Fruit fly (Drosophila melanogaster) whole organism, adult: ENCODE data around the gene CG32651.

ENCODE experiments used
- CG11617 ChIP-seq: fragments of 200-800 bp; sonication (Bioruptor generic); optimal IDR thresholded peaks from 2 replicates; lab custom pipeline; 2017; ENCODE audit warnings: mild to moderate bottlenecking, missing biosample characterization, missing genetic modification reagents, missing genetic modification characterization
- CG12768 ChIP-seq: fragments of 200-800 bp; sonication (Bioruptor generic); optimal IDR thresholded peaks from 2 replicates; lab custom pipeline; 2017; ENCODE audit warnings: missing biosample characterization, missing genetic modification characterization, mild to moderate bottlenecking, moderate library complexity, missing genetic modification reagents
- CG14711 ChIP-seq: fragments of 200-800 bp; sonication (Bioruptor generic); optimal IDR thresholded peaks from 2 replicates; lab custom pipeline; 2018; ENCODE audit warnings: missing biosample characterization, mild to moderate bottlenecking, missing genetic modification characterization, moderate library complexity
- CG1620 ChIP-seq: fragments of 200-800 bp; sonication (Bioruptor generic); optimal IDR thresholded peaks from 2 replicates; lab custom pipeline; 2016; ENCODE audit warnings: missing biosample characterization, missing genetic modification characterization
- CG33017 ChIP-seq: fragments of 200-800 bp; sonication (Bioruptor generic); optimal IDR thresholded peaks from 2 replicates; lab custom pipeline; 2018; ENCODE audit warnings: missing biosample characterization, mild to moderate bottlenecking, missing genetic modification characterization, moderate library complexity
- CG5204 ChIP-seq: fragments of 200-800 bp; sonication (Bioruptor generic); optimal IDR thresholded peaks from 2 replicates; lab custom pipeline; 2016; ENCODE audit warnings: missing biosample characterization, missing genetic modification characterization
- CG7045 ChIP-seq: fragments of 200-800 bp; sonication (Bioruptor generic); optimal IDR thresholded peaks from 2 replicates; lab custom pipeline; 2017; ENCODE audit warnings: missing biosample characterization, mild to moderate bottlenecking, missing genetic modification characterization
- CG7101 ChIP-seq: fragments of 200-800 bp; sonication (Bioruptor generic); optimal IDR thresholded peaks from 2 replicates; lab custom pipeline; 2018; ENCODE audit warnings: missing biosample characterization, mild to moderate bottlenecking, missing genetic modification characterization, moderate library complexity
- Clk ChIP-seq: fragments of 200-800 bp; sonication (Bioruptor generic); optimal IDR thresholded peaks from 2 replicates; lab custom pipeline; 2017; ENCODE audit warnings: missing biosample characterization, missing genetic modification characterization
- Crg-1 ChIP-seq: fragments of 200-800 bp; sonication (Bioruptor generic); optimal IDR thresholded peaks from 2 replicates; lab custom pipeline; 2016; ENCODE audit warnings: missing biosample characterization, missing genetic modification characterization
- Hr96 ChIP-seq: fragments of 200-800 bp; sonication (Bioruptor generic); optimal IDR thresholded peaks from 2 replicates; lab custom pipeline; 2016; ENCODE audit warnings: missing biosample characterization, missing genetic modification characterization
- Mnt ChIP-seq: fragments of 200-800 bp; sonication (Bioruptor generic); optimal IDR thresholded peaks from 2 replicates; lab custom pipeline; 2016; ENCODE audit warnings: missing biosample characterization, mild to moderate bottlenecking, missing genetic modification characterization
- bab1 ChIP-seq: fragments of 200-800 bp; sonication (Bioruptor generic); optimal IDR thresholded peaks from 3 replicates; lab custom pipeline; 2019; ENCODE audit warnings: missing biosample characterization, mild to moderate bottlenecking, missing genetic modification characterization, moderate library complexity
- cic ChIP-seq: fragments of 200-800 bp; sonication (Bioruptor generic); optimal IDR thresholded peaks from 2 replicates; lab custom pipeline; 2017; ENCODE audit warnings: missing biosample characterization, mild to moderate bottlenecking, missing genetic modification characterization, moderate library complexity
- cnc ChIP-seq, 2 experiments: fragments of >200 bp; optimal IDR thresholded peaks; 2 replicates each; lab custom pipeline; 2017
- kay ChIP-seq: fragments of 200-800 bp; sonication (Bioruptor generic); peaks from one replicate; lab custom pipeline; 2016; ENCODE audit warnings: missing biosample characterization, missing genetic modification characterization, borderline replicate concordance
- ovo ChIP-seq: fragments of 200-800 bp; sonication (Bioruptor generic); optimal IDR thresholded peaks from 2 replicates; lab custom pipeline; 2016; ENCODE audit warnings: missing biosample characterization, missing genetic modification characterization
- pad ChIP-seq: fragments of 200-800 bp; sonication (Bioruptor generic); optimal IDR thresholded peaks from 3 replicates; lab custom pipeline; 2017; ENCODE audit warnings: missing biosample characterization, missing genetic modification characterization, mild to moderate bottlenecking, moderate library complexity, missing genetic modification reagents
- tj ChIP-seq: fragments of 200-800 bp; sonication (Bioruptor generic); optimal IDR thresholded peaks from 3 replicates; lab custom pipeline; 2017; ENCODE audit warnings: missing biosample characterization, mild to moderate bottlenecking, missing genetic modification characterization, moderate library complexity
- toe ChIP-seq: fragments of 200-800 bp; sonication (Bioruptor generic); optimal IDR thresholded peaks from 2 replicates; lab custom pipeline; 2016; ENCODE audit warnings: missing biosample characterization, missing genetic modification characterization

Gene CG32651

dm6 chrX:12408377-12408911 lies at the start of gene CG32651, which contains the start of gene CG2574:
CG32651 (minus strand) TSS chrX:12408477.
CG2574 (plus strand) TSS chrX:12408861.
- TF ChIP-seq cnc (optimal IDR thresholded peaks at IDR 0.05; lab: Kevin White, UChicago) (no peak), pad (GFP tag; lab: Kevin White, UChicago) (no peak), CG7045 (GFP tag; lab: Kevin White, UChicago) (no peak), toe (GFP tag; lab: Kevin White, UChicago) (no peak), Clk (GFP tag; lab: Kevin White, UChicago) (no peak), bab1 (GFP tag; lab: Kevin White, UChicago) (no peak), Mnt (no peak), ovo (no peak), Hr96 (GFP tag; lab: Kevin White, UChicago) (no peak), Crg-1 (no peak), CG1620 (no peak), CG12768 (no peak), CG14711 (tag; lab: Kevin White, UChicago) (no peak), CG33017 (tag; lab: Kevin White, UChicago) (no peak), CG5204 (GFP tag; lab: Kevin White, UChicago) (no peak), cic (GFP tag; lab: Kevin White, UChicago) (no peak), CG7101 (tag; lab: Kevin White, UChicago) (no peak)

dm6 chrX:12457713-12458233 lies 49.5 kb upstream of the CG32651 start, which contains the start of gene CG15731:
CG15731 (minus strand) TSS chrX:12457763.
- TF ChIP-seq CG33017 (tag; lab: Kevin White, UChicago) (no peak), Hr96 (GFP tag; lab: Kevin White, UChicago) (no peak), CG5204 (GFP tag; lab: Kevin White, UChicago) (no peak), CG14711 (tag; lab: Kevin White, UChicago) (no peak), kay (no peak), Mnt (no peak), CG1620 (no peak), ovo (no peak), CG7101 (tag; lab: Kevin White, UChicago) (no peak), bab1 (GFP tag; lab: Kevin White, UChicago) (no peak), cnc (optimal IDR thresholded peaks at IDR 0.05; lab: Kevin White, UChicago) (no peak), pad (GFP tag; lab: Kevin White, UChicago) (no peak), tj (no peak), cic (GFP tag; lab: Kevin White, UChicago) (no peak), Clk (GFP tag; lab: Kevin White, UChicago) (no peak)

- TF ChIP-seq toe (GFP tag; lab: Kevin White, UChicago) = no peak
- no peak for TF ChIP-seq CG33017 (tag; lab: Kevin White, UChicago)
- TF ChIP-seq CG1620 = no peak
Observed at dm6 chrX:12455891-12456290, 47.6 kb upstream of the CG32651 start.

dm6 chrX:12454358-12454757 lies 46.1 kb upstream of the CG32651 start, which contains the start of gene CG15927:
CG15927 (plus strand) TSS chrX:12454729.
- TF ChIP-seq CG11617 (GFP tag; lab: Kevin White, UChicago) = no peak
- no peak for TF ChIP-seq Clk (GFP tag; lab: Kevin White, UChicago)
- TF ChIP-seq Crg-1 = no peak
- no peak for TF ChIP-seq CG7101 (tag; lab: Kevin White, UChicago)
- TF ChIP-seq CG5204 (GFP tag; lab: Kevin White, UChicago) = no peak
- TF ChIP-seq CG7045 (GFP tag; lab: Kevin White, UChicago) = no peak
- TF ChIP-seq bab1 (GFP tag; lab: Kevin White, UChicago) = no peak
- TF ChIP-seq ovo = no peak
- no peak for TF ChIP-seq CG12768
- TF ChIP-seq kay = no peak
- TF ChIP-seq tj = no peak

- TF ChIP-seq tj (no peak), CG7045 (GFP tag; lab: Kevin White, UChicago) (no peak), Mnt (no peak), Clk (GFP tag; lab: Kevin White, UChicago) (no peak), pad (GFP tag; lab: Kevin White, UChicago) (no peak), CG7101 (tag; lab: Kevin White, UChicago) (no peak), Crg-1 (no peak), ovo (no peak), CG33017 (tag; lab: Kevin White, UChicago) (no peak), cic (GFP tag; lab: Kevin White, UChicago) (no peak), cnc (optimal IDR thresholded peaks at IDR 0.05; lab: Kevin White, UChicago) (no peak), toe (GFP tag; lab: Kevin White, UChicago) (no peak), bab1 (GFP tag; lab: Kevin White, UChicago) (no peak), CG1620 (no peak), CG14711 (tag; lab: Kevin White, UChicago) (no peak), kay (no peak), Hr96 (GFP tag; lab: Kevin White, UChicago) (no peak), CG11617 (GFP tag; lab: Kevin White, UChicago) (no peak)
Observed at dm6 chrX:12453704-12454103, 45.4 kb upstream of the CG32651 start.

dm6 chrX:12447874-12448273 lies 39.6 kb upstream of the CG32651 start:
- no peak for TF ChIP-seq cnc (optimal IDR thresholded peaks at IDR 0.05; lab: Kevin White, UChicago)
- TF ChIP-seq tj = no peak
- no peak for TF ChIP-seq CG14711 (tag; lab: Kevin White, UChicago)
- no peak for TF ChIP-seq CG12768
- TF ChIP-seq ovo = no peak
- no peak for TF ChIP-seq CG5204 (GFP tag; lab: Kevin White, UChicago)
- no peak for TF ChIP-seq kay
- no peak for TF ChIP-seq CG33017 (tag; lab: Kevin White, UChicago)
- no peak for TF ChIP-seq CG11617 (GFP tag; lab: Kevin White, UChicago)
- no peak for TF ChIP-seq bab1 (GFP tag; lab: Kevin White, UChicago)
- TF ChIP-seq Hr96 (GFP tag; lab: Kevin White, UChicago) = no peak
- no peak for TF ChIP-seq cic (GFP tag; lab: Kevin White, UChicago)
- TF ChIP-seq CG7101 (tag; lab: Kevin White, UChicago) = no peak
- no peak for TF ChIP-seq pad (GFP tag; lab: Kevin White, UChicago)
- no peak for TF ChIP-seq toe (GFP tag; lab: Kevin White, UChicago)
- TF ChIP-seq CG1620 = no peak
- TF ChIP-seq Clk (GFP tag; lab: Kevin White, UChicago) = no peak
